Worm (Caenorhabditis elegans): ENCODE measurements around the gene F39F10.2.
"Not testable (repeated sequence)": the region's sequence is repeated elsewhere in the genome, so short reads cannot be mapped to it uniquely, and the experiment has no call there.

Gene F39F10.2

DNA sequence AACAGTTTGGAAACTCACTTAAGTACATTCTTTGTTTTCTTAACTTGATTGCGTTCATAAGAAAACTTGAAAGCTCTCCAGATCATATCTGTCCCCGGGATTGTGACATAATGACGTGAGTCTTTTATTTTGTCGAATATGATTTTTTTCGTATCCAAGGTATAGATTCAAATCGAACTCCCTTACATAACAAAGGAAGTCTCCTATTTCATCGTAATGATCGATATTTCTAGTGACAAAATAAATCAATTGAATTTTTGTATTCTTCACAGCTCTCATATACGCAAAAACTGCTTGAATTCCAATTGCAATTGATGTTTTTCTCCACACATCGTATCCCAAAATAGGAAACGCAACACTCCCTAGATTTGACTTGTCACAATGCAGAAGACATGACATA lies 8.0 kb downstream of the F39F10.2 start:
- TF ChIP-seq aly-2 (tag; optimal IDR thresholded peaks at IDR 0.05) = no peak
- no peak for TF ChIP-seq ztf-4 (tag; optimal IDR thresholded peaks at IDR 0.05)

DNA sequence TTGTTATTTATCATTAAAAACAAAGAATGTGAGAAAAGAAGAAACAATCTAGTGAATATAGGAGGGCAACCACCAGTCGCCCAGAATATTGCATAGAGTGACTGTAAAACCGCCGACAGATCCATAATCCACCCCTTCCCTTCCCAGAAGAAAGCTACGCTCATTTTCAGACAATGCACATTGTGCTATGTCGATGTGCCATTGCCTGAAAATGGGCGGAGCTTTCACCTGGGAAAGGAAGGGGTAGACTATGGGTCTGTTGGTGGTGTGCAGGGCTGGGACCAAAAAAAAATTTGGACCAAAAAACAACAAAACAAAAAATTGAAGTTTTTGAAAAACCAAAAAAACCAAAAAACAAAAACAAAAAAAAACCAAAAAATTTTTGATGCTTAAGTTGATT lies 8.9 kb downstream of the F39F10.2 start, which contains the start of gene F39F10.4:
F39F10.4 (minus strand) TSS at position 101 of the 400 bp plus-strand sequence.
- no peak for TF ChIP-seq aly-2 (tag; optimal IDR thresholded peaks at IDR 0.05)
- TF ChIP-seq mdl-1 (tag; optimal IDR thresholded peaks at IDR 0.05) = no peak
- TF ChIP-seq lin-39 (tag; optimal IDR thresholded peaks at IDR 0.05) = no peak
- no peak for TF ChIP-seq nhr-25 (tag; optimal IDR thresholded peaks at IDR 0.05)
- TF ChIP-seq mab-5 (tag; optimal IDR thresholded peaks at IDR 0.05) = no peak
- no peak for TF ChIP-seq nhr-129 (tag; optimal IDR thresholded peaks at IDR 0.05)
- TF ChIP-seq elt-1 (tag; optimal IDR thresholded peaks at IDR 0.05) = no peak

DNA sequence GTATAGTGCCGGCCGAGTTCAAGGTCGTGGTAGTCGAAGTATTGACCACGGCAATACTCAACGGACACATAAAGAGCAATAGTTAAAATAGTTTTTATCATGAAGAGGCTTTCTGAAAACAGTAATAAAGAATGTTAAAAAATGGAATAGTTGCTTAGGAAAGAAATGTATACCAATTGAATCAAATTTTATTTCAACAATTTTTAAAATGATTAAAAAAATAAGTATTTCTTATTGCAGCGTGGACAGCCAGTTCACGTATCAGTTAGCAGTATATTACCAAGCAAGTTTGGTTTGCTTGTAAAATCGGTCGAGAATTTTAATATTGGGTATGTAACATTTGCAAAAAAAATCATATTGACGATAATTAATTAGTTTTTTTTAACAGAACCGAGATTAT lies 19.0 kb downstream of the F39F10.2 start, which contains the start of gene F39F10.5:
F39F10.5 (minus strand) TSS at position 101 of the 400 bp plus-strand sequence.
- TF ChIP-seq unc-55 (GFP tag; optimal IDR thresholded peaks at IDR 0.05); egl-27 (tag; optimal IDR thresholded peaks at IDR 0.05); nhr-77 (tag; optimal IDR thresholded peaks at IDR 0.05): not testable (repeated sequence)

DNA sequence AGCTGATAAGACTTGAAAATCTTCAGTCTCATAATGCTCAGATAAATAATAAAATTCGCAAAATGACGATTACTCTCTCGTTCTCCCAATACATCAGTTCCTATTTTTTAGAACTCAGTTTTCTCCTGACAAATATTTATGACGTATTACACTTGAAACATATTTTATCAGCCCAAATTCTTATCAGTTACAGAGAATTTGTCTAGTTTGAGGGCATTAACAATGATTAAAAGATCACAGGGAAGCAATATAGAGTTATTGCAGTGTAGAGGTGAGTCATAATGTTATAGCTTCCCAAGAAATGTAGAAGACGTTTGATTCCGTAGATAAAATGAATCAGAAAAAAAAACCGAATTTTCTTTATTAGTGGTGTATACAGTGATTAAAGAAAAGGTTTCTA lies 24.8 kb downstream of the F39F10.2 start:
- TF ChIP-seq fos-1 (tag; optimal IDR thresholded peaks at IDR 0.05) = peak; percentile 80
- TF ChIP-seq ama-1 (optimal IDR thresholded peaks at IDR 0.05) = no peak
- TF ChIP-seq sma-9 (GFP tag; optimal IDR thresholded peaks at IDR 0.05) = peak; percentile 1
- TF ChIP-seq sma-9 (tag; optimal IDR thresholded peaks at IDR 0.05) = no peak
- no peak for TF ChIP-seq elt-3 (tag; optimal IDR thresholded peaks at IDR 0.05)

DNA sequence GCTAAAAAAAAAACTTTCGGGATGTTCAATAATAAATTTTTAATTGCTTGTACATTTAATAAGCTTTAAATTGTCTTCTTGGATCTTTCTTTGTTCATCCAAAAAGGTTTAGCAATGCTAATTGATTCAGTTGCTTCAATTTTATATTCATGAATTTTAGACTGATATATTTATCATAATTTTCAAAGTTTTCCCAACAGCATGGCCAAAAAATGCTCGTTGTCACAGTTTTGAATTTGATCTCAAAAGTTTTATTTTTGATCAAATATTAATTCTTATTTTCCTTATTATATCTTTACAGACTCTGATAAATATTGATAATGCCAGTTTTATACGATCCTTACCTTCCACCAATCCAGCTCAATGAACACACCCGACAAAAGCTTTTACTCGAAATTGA lies 26.9 kb downstream of the F39F10.2 start, which contains the start of gene fbxb-114:
fbxb-114 (plus strand) TSS at position 301 of the 400 bp plus-strand sequence.
- TF ChIP-seq lin-13 (GFP tag; optimal IDR thresholded peaks at IDR 0.05) (no peak), blmp-1 (tag; optimal IDR thresholded peaks at IDR 0.05; ENCODE audit: insufficient read depth) (no peak), snpc-4 (tag; optimal IDR thresholded peaks at IDR 0.05) (no peak), aly-2 (tag; optimal IDR thresholded peaks at IDR 0.05) (no peak), unc-62 (GFP tag; optimal IDR thresholded peaks at IDR 0.05) (no peak)

DNA sequence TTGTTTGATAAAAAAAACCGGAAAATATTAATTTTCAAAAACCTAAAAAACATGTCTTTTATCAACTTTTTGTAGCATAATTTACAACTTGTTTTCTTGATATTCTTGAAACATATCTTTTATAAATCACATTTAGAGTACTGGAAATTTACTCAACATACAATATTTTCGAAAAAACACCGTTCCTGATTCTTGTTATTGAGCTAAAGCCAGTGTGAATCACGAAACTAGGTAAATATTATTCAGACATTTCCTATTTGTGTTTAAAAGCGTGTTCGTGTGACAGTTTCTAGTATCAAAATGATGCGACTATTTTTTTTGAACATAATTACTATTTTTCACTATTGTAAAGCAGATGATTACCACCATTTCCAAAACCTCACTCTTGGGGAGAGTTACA lies 29.0 kb downstream of the F39F10.2 start, which contains the start of gene C30E1.4:
C30E1.4 (plus strand) TSS at position 301 of the 400 bp plus-strand sequence.
- TF ChIP-seq aly-2 (tag; optimal IDR thresholded peaks at IDR 0.05) (no peak), lin-39 (tag; optimal IDR thresholded peaks at IDR 0.05) (no peak), nhr-10 (tag; optimal IDR thresholded peaks at IDR 0.05) (no peak), lin-13 (GFP tag; optimal IDR thresholded peaks at IDR 0.05) (no peak), alr-1 (tag; optimal IDR thresholded peaks at IDR 0.05) (no peak), dmd-4 (tag; optimal IDR thresholded peaks at IDR 0.05) (no peak), ceh-16 (tag; optimal IDR thresholded peaks at IDR 0.05) (no peak), ztf-1 (GFP tag; conservative IDR thresholded peaks at IDR 0.05) (no peak), ZK546.5 (tag; optimal IDR thresholded peaks at IDR 0.05) (no peak), mab-5 (tag; optimal IDR thresholded peaks at IDR 0.05) (no peak), skn-1 (tag; optimal IDR thresholded peaks at IDR 0.05) (no peak), gmeb-1 (tag; optimal IDR thresholded peaks at IDR 0.05) (no peak), mbf-1 (tag; optimal IDR thresholded peaks at IDR 0.05) (no peak), C34F6.9 (tag; optimal IDR thresholded peaks at IDR 0.05) (no peak), unc-55 (GFP tag; optimal IDR thresholded peaks at IDR 0.05) (no peak), nhr-237 (tag; optimal IDR thresholded peaks at IDR 0.05) (no peak), sem-4 (tag; optimal IDR thresholded peaks at IDR 0.05) (no peak)

DNA sequence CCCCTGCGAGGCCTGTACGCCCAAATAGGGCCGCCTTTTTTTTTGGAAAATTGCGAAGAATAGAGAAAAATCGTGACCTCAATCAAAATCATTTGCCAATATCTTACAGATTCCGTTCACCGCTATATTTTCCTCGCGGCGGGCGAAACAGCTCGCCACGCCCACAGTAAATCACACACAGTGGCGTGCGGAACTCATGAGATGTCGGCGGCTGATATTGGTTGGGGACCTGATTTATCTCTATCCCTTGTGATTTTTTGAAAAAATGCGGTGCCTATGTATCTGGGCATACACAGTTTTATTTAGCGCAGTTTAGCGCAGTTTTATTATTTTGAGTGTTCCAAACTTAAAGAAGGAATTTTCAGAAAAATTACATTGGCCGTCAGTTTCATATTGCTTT lies 30.7 kb downstream of the F39F10.2 start:
- TF ChIP-seq snpc-4 (tag; optimal IDR thresholded peaks at IDR 0.05) (peak; percentile 87), elt-3 (tag; optimal IDR thresholded peaks at IDR 0.05) (no peak)
